Worm (Caenorhabditis elegans): ENCODE data around the gene lido-16.

DNA sequence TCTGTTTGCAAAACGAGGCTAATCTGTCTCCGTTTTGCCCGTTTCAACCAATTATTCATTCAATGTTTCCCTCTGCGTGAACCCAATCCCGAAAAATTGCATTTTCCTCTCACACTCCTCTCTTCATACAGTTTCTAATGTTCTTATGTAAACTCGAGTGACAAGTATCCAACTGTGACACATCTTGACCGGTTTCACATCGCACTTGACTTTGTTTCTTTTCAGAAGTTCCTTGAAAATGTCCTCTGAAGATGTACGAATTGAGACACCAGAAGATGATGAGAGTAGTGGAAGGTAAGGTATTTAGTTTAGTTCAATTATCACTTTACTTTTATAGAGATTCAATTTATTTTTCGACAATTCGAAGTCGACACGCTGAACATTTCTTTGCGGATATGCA, 47.2 kb upstream of the lido-16 start, which contains the start of gene abcx-1:
- no peak for TF ChIP-seq cog-1 (tag; optimal IDR thresholded peaks at IDR 0.05)
- no peak for TF ChIP-seq klf-2 (GFP tag; conservative IDR thresholded peaks at IDR 0.05)

Data from whole organism, midembryonic.